Worm (Caenorhabditis elegans) whole organism, late embryonic: ENCODE data around the gene catp-5.

ENCODE experiments used
- C08G9.2 ChIP-seq: sonication (generic microtip); optimal IDR thresholded peaks from 2 replicates; lab custom pipeline; 2016; ENCODE audit warnings: mild to moderate bottlenecking, missing genetic modification characterization, moderate library complexity, missing compliant biosample characterization
- C38D4.7 ChIP-seq: fragments of 200-800 bp; sonication (Bioruptor generic); optimal IDR thresholded peaks from 2 replicates; lab custom pipeline; 2018; ENCODE audit warnings: mild to moderate bottlenecking, missing genetic modification characterization, moderate library complexity, missing compliant biosample characterization
- F13H6.1 ChIP-seq: sonication (generic microtip); optimal IDR thresholded peaks from 2 replicates; lab custom pipeline; 2016; ENCODE audit warnings: missing genetic modification characterization, missing compliant biosample characterization
- Y22D7AL.16 ChIP-seq: sonication (generic microtip); optimal IDR thresholded peaks from 2 replicates; lab custom pipeline; 2016; ENCODE audit warnings: missing genetic modification characterization, missing compliant biosample characterization
- ama-1 ChIP-seq: fragments of 150-350 bp; optimal IDR thresholded peaks from 2 replicates; lab custom pipeline; 2014
- ceh-18 ChIP-seq: sonication (generic microtip); optimal IDR thresholded peaks from 2 replicates; lab custom pipeline; 2016; ENCODE audit warnings: missing genetic modification characterization, missing compliant biosample characterization
- ceh-34 ChIP-seq: sonication (generic microtip); optimal IDR thresholded peaks from 2 replicates; lab custom pipeline; 2016; ENCODE audit warnings: mild to moderate bottlenecking, missing genetic modification characterization, missing compliant biosample characterization
- ceh-45 ChIP-seq: fragments of 200-800 bp; sonication (Bioruptor generic); IDR thresholded peaks from 2 replicates; pipeline ENCODE4 v1.3.6; 2022; ENCODE audit warnings: missing genetic modification reagents, missing genetic modification characterization, missing compliant biosample characterization
- dmd-4 ChIP-seq: sonication (generic microtip); optimal IDR thresholded peaks from 2 replicates; lab custom pipeline; 2016; ENCODE audit warnings: borderline replicate concordance, missing genetic modification characterization, missing compliant biosample characterization
- dve-1 ChIP-seq: sonication (generic microtip); optimal IDR thresholded peaks from 2 replicates; lab custom pipeline; 2017; ENCODE audit warnings: antibody characterized with exemption, mild to moderate bottlenecking, missing genetic modification characterization, missing compliant biosample characterization
- elt-2 ChIP-seq: sonication (generic microtip); optimal IDR thresholded peaks from 2 replicates; lab custom pipeline; 2016; ENCODE audit warnings: missing genetic modification reagents, missing genetic modification characterization, missing compliant biosample characterization
- ets-4 ChIP-seq: sonication (generic microtip); optimal IDR thresholded peaks from 2 replicates; lab custom pipeline; 2016; ENCODE audit warnings: missing genetic modification characterization, missing compliant biosample characterization
- fkh-6 ChIP-seq: sonication (generic microtip); optimal IDR thresholded peaks from 2 replicates; lab custom pipeline; 2016; ENCODE audit warnings: missing genetic modification characterization, missing compliant biosample characterization
- hlh-15 ChIP-seq: sonication (generic microtip); optimal IDR thresholded peaks from 2 replicates; lab custom pipeline; 2016; ENCODE audit warnings: missing genetic modification characterization, missing compliant biosample characterization
- hlh-8 ChIP-seq: sonication (generic microtip); optimal IDR thresholded peaks from 2 replicates; lab custom pipeline; 2016; ENCODE audit warnings: missing genotype, missing genetic modification characterization, missing compliant biosample characterization
- lin-11 ChIP-seq: fragments of 200-800 bp; sonication (Bioruptor generic); optimal IDR thresholded peaks from 2 replicates; lab custom pipeline; 2018; ENCODE audit warnings: mild to moderate bottlenecking, missing genetic modification characterization, missing compliant biosample characterization
- nfya-1 ChIP-seq: sonication (generic microtip); optimal IDR thresholded peaks from 2 replicates; lab custom pipeline; 2017; ENCODE audit warnings: missing genetic modification characterization, mild to moderate bottlenecking, missing compliant biosample characterization, antibody characterized with exemption, moderate library complexity
- nhr-232 ChIP-seq: sonication (generic microtip); optimal IDR thresholded peaks from 2 replicates; lab custom pipeline; 2016; ENCODE audit warnings: missing genetic modification characterization, missing compliant biosample characterization
- npax-4 ChIP-seq: sonication (generic microtip); optimal IDR thresholded peaks from 2 replicates; lab custom pipeline; 2016; ENCODE audit warnings: missing genetic modification characterization, missing compliant biosample characterization
- pat-9 ChIP-seq: fragments of 200-800 bp; sonication (Bioruptor generic); optimal IDR thresholded peaks from 2 replicates; lab custom pipeline; 2018; ENCODE audit warnings: mild to moderate bottlenecking, missing genetic modification characterization, moderate library complexity, missing compliant biosample characterization
- pha-2 ChIP-seq: sonication (generic microtip); optimal IDR thresholded peaks from 2 replicates; lab custom pipeline; 2017; ENCODE audit warnings: mild to moderate bottlenecking, missing genetic modification characterization, missing compliant biosample characterization
- pha-4 ChIP-seq: fragments of 150-350 bp; optimal IDR thresholded peaks from 2 replicates; lab custom pipeline; 2018; ENCODE audit warnings: missing biosample characterization, missing genetic modification reagents, missing genetic modification characterization
- pros-1 ChIP-seq: fragments of 150-350 bp; optimal IDR thresholded peaks from 2 replicates; lab custom pipeline; 2014; ENCODE audit warnings: missing biosample characterization, missing genetic modification reagents, missing genetic modification characterization
- sdc-2 ChIP-seq: sonication (generic microtip); optimal IDR thresholded peaks from 2 replicates; lab custom pipeline; 2016; ENCODE audit warnings: missing genotype, missing genetic modification characterization, missing compliant biosample characterization
- sox-2 ChIP-seq: fragments of 200-800 bp; sonication (Bioruptor generic); IDR thresholded peaks from 2 replicates; pipeline ENCODE4 v1.3.6; 2022; ENCODE audit warnings: missing genetic modification reagents, missing genetic modification characterization, missing compliant biosample characterization
- tbx-2 ChIP-seq: sonication (generic microtip); optimal IDR thresholded peaks from 2 replicates; lab custom pipeline; 2016; ENCODE audit warnings: missing genetic modification characterization, missing compliant biosample characterization
- tbx-7 ChIP-seq: sonication (generic microtip); optimal IDR thresholded peaks from 2 replicates; lab custom pipeline; 2016; ENCODE audit warnings: missing genotype, missing genetic modification characterization, missing compliant biosample characterization
- unc-42 ChIP-seq: sonication (generic microtip); optimal IDR thresholded peaks from 2 replicates; lab custom pipeline; 2016; ENCODE audit warnings: missing genotype, missing genetic modification characterization, missing compliant biosample characterization
- unc-55 ChIP-seq: sonication (generic microtip); optimal IDR thresholded peaks from 2 replicates; lab custom pipeline; 2017; ENCODE audit warnings: missing biosample characterization, missing genetic modification reagents, missing genetic modification characterization
- zip-5 ChIP-seq: sonication (generic microtip); optimal IDR thresholded peaks from 2 replicates; lab custom pipeline; 2016; ENCODE audit warnings: missing genetic modification characterization, missing compliant biosample characterization
- ztf-16 ChIP-seq: sonication (generic microtip); optimal IDR thresholded peaks from 2 replicates; lab custom pipeline; 2017; ENCODE audit warnings: missing genetic modification characterization, missing compliant biosample characterization

Gene catp-5

ce11 chrX:8117827-8118317 lies 19.2 kb upstream of the catp-5 start:
- TF ChIP-seq hlh-8 (tag; lab: Kevin White, UChicago) (peak; percentile 98), ceh-45 (no peak)

DNA sequence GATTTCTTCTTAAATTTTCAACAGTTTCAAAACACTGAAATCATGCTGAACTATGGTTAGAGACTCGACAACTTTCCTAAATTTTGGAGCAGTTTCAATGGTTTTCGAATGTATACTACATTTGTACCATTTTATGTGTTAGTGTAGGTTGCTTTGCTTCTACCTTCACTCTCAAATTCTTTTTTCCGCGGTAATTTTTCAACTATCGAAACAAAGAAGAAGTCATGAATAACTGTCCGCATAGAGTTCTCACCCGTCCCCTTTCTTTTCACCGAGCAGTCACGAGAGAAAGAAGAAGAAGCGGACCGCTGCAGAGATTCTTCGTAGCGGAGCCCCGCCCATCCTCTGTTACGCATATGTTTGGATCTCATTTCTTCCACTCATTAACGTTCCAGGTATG lies 17.5 kb upstream of the catp-5 start, which contains the start of gene hlh-8:
TSS of gene hlh-8 (plus strand) at position 301 of the 400 bp plus-strand sequence.
- TF ChIP-seq ceh-18 (no peak), hlh-8 (tag; lab: Kevin White, UChicago) (peak; percentile 49), ama-1 (lab: Kevin White, UChicago) (no peak)

- TF ChIP-seq sox-2 (GFP tag; lab: Robert Waterston, UW) (no peak), ztf-16 (tag; lab: Kevin White, UChicago) (no peak), sdc-2 (no peak), tbx-7 (tag; lab: Kevin White, UChicago) (no peak), ama-1 (lab: Kevin White, UChicago) (no peak), dmd-4 (tag; lab: Kevin White, UChicago) (no peak), C38D4.7 (GFP tag; lab: Kevin White, UChicago) (no peak), elt-2 (tag; lab: Kevin White, UChicago) (no peak), npax-4 (tag; lab: Kevin White, UChicago) (no peak), lin-11 (tag; lab: Kevin White, UChicago) (no peak), pat-9 (no peak), nhr-232 (tag; lab: Kevin White, UChicago) (no peak), dve-1 (tag; lab: Kevin White, UChicago) (no peak), pha-2 (tag; lab: Kevin White, UChicago) (no peak)
Measured at ce11 chrX:8110193-8110592, 11.5 kb upstream of the catp-5 start, which contains the start of gene K07E3.1. TSS of gene K07E3.1 (plus strand) at chrX:8110439.

DNA sequence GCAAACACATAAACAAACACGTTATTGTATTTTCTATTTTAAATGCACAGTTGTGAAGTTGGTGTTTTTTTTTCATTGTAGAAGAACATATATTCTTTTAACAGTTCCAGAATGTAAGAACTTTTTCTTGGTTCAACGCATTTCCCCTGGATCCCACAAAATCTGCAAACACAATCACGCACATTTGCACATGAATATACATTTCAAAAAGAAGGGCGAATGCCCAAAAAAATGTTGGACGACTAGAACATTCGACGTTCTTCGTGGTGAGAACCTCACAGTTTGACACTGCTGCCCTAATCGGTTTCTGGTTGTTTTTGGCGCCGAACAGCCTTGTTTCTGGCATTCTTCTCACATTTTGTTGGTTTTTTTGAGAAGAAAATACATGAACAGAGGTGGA lies 10.9 kb upstream of the catp-5 start:
- TF ChIP-seq tbx-2 (tag; lab: Kevin White, UChicago) = peak; percentile 19
- TF ChIP-seq dmd-4 (tag; lab: Kevin White, UChicago) = no peak
- TF ChIP-seq ceh-45 = no peak
- no peak for TF ChIP-seq pros-1 (tag; lab: Kevin White, UChicago)

DNA sequence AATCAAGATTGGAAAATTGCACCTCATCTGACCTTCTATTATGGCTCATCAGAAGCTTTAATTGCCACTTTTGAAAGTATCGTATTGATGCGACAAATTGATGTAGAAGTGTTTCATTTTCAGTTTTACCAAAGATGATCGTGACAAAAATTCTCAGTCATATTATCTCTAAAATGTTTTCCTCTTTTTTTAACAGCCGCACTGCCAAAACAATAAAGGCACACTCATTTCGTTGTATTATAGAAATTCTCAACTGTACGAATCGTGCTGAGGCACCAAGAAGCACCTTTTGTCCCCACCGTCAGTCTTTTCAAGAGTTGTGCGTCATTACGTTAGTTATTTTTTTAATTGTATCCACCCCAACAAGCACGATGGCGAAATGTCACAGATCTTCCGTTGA lies 9.3 kb upstream of the catp-5 start, which contains the start of gene K07E3.9:
TSS of gene K07E3.9 (plus strand) at position 301 of the 400 bp plus-strand sequence.
- no peak for TF ChIP-seq ceh-18
- no peak for TF ChIP-seq unc-55 (GFP tag; lab: Kevin White, UChicago)
- TF ChIP-seq tbx-2 (tag; lab: Kevin White, UChicago) = no peak
- no peak for TF ChIP-seq ets-4
- no peak for TF ChIP-seq C08G9.2 (tag; lab: Kevin White, UChicago)
- TF ChIP-seq nfya-1 (tag; lab: Kevin White, UChicago) = no peak
- no peak for TF ChIP-seq ceh-34 (tag; lab: Kevin White, UChicago)
- TF ChIP-seq F13H6.1 = no peak
- no peak for TF ChIP-seq tbx-7 (tag; lab: Kevin White, UChicago)
- no peak for TF ChIP-seq sdc-2
- TF ChIP-seq hlh-15 (tag; lab: Kevin White, UChicago) = no peak
- TF ChIP-seq zip-5 (tag; lab: Kevin White, UChicago) = no peak
- no peak for TF ChIP-seq unc-42 (tag; lab: Kevin White, UChicago)
- no peak for TF ChIP-seq Y22D7AL.16 (tag; lab: Kevin White, UChicago)
- TF ChIP-seq, all 69 proteins: peak for 0

DNA sequence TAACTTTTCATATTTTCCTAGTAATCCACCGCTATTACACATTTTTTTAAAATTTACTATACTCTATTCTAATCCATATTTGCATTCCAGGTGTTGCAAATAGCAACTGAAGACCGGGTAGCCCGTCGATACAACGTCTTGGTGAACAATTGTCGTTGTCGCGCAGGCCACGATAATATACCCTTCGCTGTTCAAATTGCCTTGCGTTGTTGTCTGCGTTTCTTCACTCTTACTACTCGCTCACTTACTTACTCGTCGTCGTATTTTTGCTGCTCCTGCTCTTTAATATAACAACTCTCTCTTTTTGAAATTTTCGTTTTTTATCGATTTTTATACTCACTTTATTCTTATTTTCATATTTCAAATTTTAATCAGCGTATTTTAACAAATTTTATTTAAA lies 5.2 kb upstream of the catp-5 start, which contains the start of gene K07E3.2:
TSS of gene K07E3.2 (plus strand) at position 400 of the 400 bp plus-strand sequence.
- TF ChIP-seq ets-4 (no peak), elt-2 (tag; lab: Kevin White, UChicago) (no peak), fkh-6 (tag; lab: Kevin White, UChicago) (no peak), sdc-2 (peak; percentile 92), lin-11 (tag; lab: Kevin White, UChicago) (no peak), pha-4 (tag; lab: Kevin White, UChicago) (no peak), hlh-8 (tag; lab: Kevin White, UChicago) (no peak), unc-42 (tag; lab: Kevin White, UChicago) (no peak)
